Fruit fly (Drosophila melanogaster) whole organism: ENCODE results near the gene Ugt35A1.

Source experiments
- Dll ChIP-seq: fragments of >200 bp; optimal IDR thresholded peaks from 2 replicates; lab custom pipeline; 2017
- EcR ChIP-seq, 2 experiments: fragments of >200 bp; optimal IDR thresholded peaks; 2 replicates each; lab custom pipeline; 2017; ENCODE audit warnings: missing biosample characterization in 2 of 2, missing genetic modification characterization in 2 of 2, missing genetic modification reagents in 2 of 2
- pan ChIP-seq: fragments of >200 bp; optimal IDR thresholded peaks from 2 replicates; lab custom pipeline; 2017
- psq ChIP-seq: fragments of >200 bp; optimal IDR thresholded peaks from 2 replicates; lab custom pipeline; 2017

DNA sequence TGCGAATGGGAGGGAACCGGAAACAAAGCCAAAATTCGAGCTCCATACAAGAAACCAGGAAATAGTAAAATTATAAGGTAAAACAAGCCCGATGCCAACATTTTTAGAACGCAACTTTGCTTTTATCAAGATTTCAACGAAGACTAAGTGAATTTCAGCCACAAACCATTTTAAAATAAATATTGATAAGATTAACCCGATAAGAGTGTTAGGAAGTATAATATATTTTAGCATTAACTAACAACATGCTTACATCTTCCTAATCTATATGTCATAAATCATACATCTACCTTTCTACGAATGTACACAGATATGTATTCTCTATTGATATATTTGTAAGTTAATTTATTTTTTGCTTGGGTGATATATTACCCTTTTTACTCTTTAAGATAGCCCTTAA lies 6.5 kb downstream of the Ugt35A1 start, which contains the start of gene Ugt35E1:
- TF ChIP-seq psq (lab: Kevin White, UChicago) (no peak), EcR (GFP tag; optimal IDR thresholded peaks at IDR 0.05; lab: Kevin White, UChicago) (no peak), Dll (no peak), pan (lab: Kevin White, UChicago) (no peak)
